Worm (Caenorhabditis elegans) whole organism, L3 larva: ENCODE measurements around the gene mrps-22.

ENCODE experiments used
- aly-2 ChIP-seq: fragments of 150-350 bp; optimal IDR thresholded peaks from 2 replicates; lab custom pipeline; 2014; ENCODE audit warnings: missing biosample characterization, missing genetic modification characterization
- daf-12 ChIP-seq: fragments of 150-350 bp; optimal IDR thresholded peaks from 2 replicates; lab custom pipeline; 2014; ENCODE audit warnings: missing biosample characterization, missing genetic modification reagents, missing genetic modification characterization
- fos-1 ChIP-seq: fragments of 150-350 bp; optimal IDR thresholded peaks from 2 replicates; lab custom pipeline; 2014; ENCODE audit warnings: missing biosample characterization, missing genetic modification characterization
- jun-1 ChIP-seq: fragments of 150-350 bp; optimal IDR thresholded peaks from 2 replicates; lab custom pipeline; 2014; ENCODE audit warnings: missing biosample characterization, missing genetic modification reagents, missing genetic modification characterization
- mdl-1 ChIP-seq: fragments of 150-350 bp; optimal IDR thresholded peaks from 2 replicates; lab custom pipeline; 2014; ENCODE audit warnings: missing biosample characterization, missing genetic modification characterization
- nhr-11 ChIP-seq: fragments of 150-350 bp; optimal IDR thresholded peaks from 2 replicates; lab custom pipeline; 2014; ENCODE audit warnings: missing biosample characterization, missing genetic modification characterization
- nhr-25 ChIP-seq: sonication (generic microtip); optimal IDR thresholded peaks from 2 replicates; lab custom pipeline; 2017; ENCODE audit warnings: missing biosample characterization, missing genetic modification characterization
- nhr-76 ChIP-seq: fragments of 150-350 bp; sonication (generic microtip); optimal IDR thresholded peaks from 5 replicates; lab custom pipeline; 2014; ENCODE audit warnings: missing biosample characterization, missing genetic modification characterization
- nhr-77 ChIP-seq: fragments of 150-350 bp; optimal IDR thresholded peaks from 2 replicates; lab custom pipeline; 2014; ENCODE audit warnings: missing biosample characterization, missing genetic modification characterization
- ztf-4 ChIP-seq: fragments of 150-350 bp; optimal IDR thresholded peaks from 2 replicates; lab custom pipeline; 2014; ENCODE audit warnings: missing biosample characterization, missing genetic modification characterization

ce11 chrII:10594312-10594711 lies 11.9 kb downstream of the mrps-22 start:
- no peak for TF ChIP-seq jun-1 (tag; lab: Kevin White, UChicago)
- no peak for TF ChIP-seq nhr-11
- no peak for TF ChIP-seq daf-12 (tag; lab: Kevin White, UChicago)
- TF ChIP-seq aly-2 = no peak
- TF ChIP-seq ztf-4 (tag; lab: Kevin White, UChicago) = no peak
- TF ChIP-seq mdl-1 = no peak
- no peak for TF ChIP-seq nhr-25 (tag; lab: Kevin White, UChicago)
- no peak for TF ChIP-seq nhr-77 (tag; lab: Kevin White, UChicago)
- TF ChIP-seq fos-1 = no peak
- TF ChIP-seq nhr-76 = no peak
